Fruit fly (Drosophila melanogaster) whole organism, embryonic: Measurements from ENCODE around the gene CG12020.
A peak's percentile ranks its signal among the peaks of the same experiment; 100 is the strongest.

Experiments used
- Ada2b ChIP-seq: fragments of 200-800 bp; sonication (Bioruptor generic); IDR thresholded peaks from 2 replicates; pipeline ENCODE4 v1.3.6; 2022; ENCODE audit warnings: missing biosample characterization, missing genetic modification characterization
- BtbVII ChIP-seq: fragments of 200-800 bp; sonication (Bioruptor generic); optimal IDR thresholded peaks from 3 replicates; lab custom pipeline; 2017; ENCODE audit warnings: missing biosample characterization, mild to moderate bottlenecking, missing genetic modification characterization
- Bteb2 ChIP-seq: fragments of 200-800 bp; sonication (Bioruptor generic); optimal IDR thresholded peaks from 2 replicates; lab custom pipeline; 2016; ENCODE audit warnings: missing biosample characterization, missing genetic modification characterization
- CG10274 ChIP-seq: fragments of 200-800 bp; sonication (Bioruptor generic); optimal IDR thresholded peaks from 3 replicates; lab custom pipeline; 2017; ENCODE audit warnings: missing biosample characterization, mild to moderate bottlenecking, missing genetic modification characterization
- CG11560 ChIP-seq: fragments of 200-800 bp; sonication (Bioruptor generic); IDR thresholded peaks from 3 replicates; pipeline ENCODE4 v1.3.6; 2022; ENCODE audit warnings: missing biosample characterization, missing genetic modification characterization
- CG12104 ChIP-seq: fragments of 200-800 bp; sonication (Bioruptor generic); optimal IDR thresholded peaks from 3 replicates; lab custom pipeline; 2016; ENCODE audit warnings: missing biosample characterization, missing genetic modification characterization
- CG12744 ChIP-seq: fragments of 200-800 bp; sonication (Bioruptor generic); optimal IDR thresholded peaks from 2 replicates; lab custom pipeline; 2016; ENCODE audit warnings: missing biosample characterization, missing genetic modification characterization
- CG12769 ChIP-seq: fragments of 200-800 bp; sonication (Bioruptor generic); optimal IDR thresholded peaks from 2 replicates; lab custom pipeline; 2019; ENCODE audit warnings: missing biosample characterization, mild to moderate bottlenecking, missing genetic modification characterization, moderate library complexity
- CG14014 ChIP-seq: fragments of 200-800 bp; sonication (Bioruptor generic); IDR thresholded peaks from 2 replicates; pipeline ENCODE4 v1.3.6; 2022; ENCODE audit warnings: missing biosample characterization, missing genetic modification characterization
- CG14050 ChIP-seq: fragments of 200-800 bp; sonication (Bioruptor generic); IDR thresholded peaks from 3 replicates; pipeline ENCODE4 v1.3.6; 2022; ENCODE audit warnings: missing biosample characterization, missing genetic modification characterization
- CG1647 ChIP-seq: fragments of 200-800 bp; sonication (Bioruptor generic); optimal IDR thresholded peaks from 3 replicates; lab custom pipeline; 2016; ENCODE audit warnings: missing biosample characterization, missing genetic modification characterization
- CG17568 ChIP-seq: fragments of 200-800 bp; sonication (Bioruptor generic); optimal IDR thresholded peaks from 2 replicates; lab custom pipeline; 2018; ENCODE audit warnings: missing biosample characterization, mild to moderate bottlenecking, missing genetic modification characterization, moderate library complexity
- CG18011 ChIP-seq: fragments of 200-800 bp; sonication (Bioruptor generic); optimal IDR thresholded peaks from 2 replicates; lab custom pipeline; 2017; ENCODE audit warnings: missing biosample characterization, missing genetic modification characterization, mild to moderate bottlenecking, moderate library complexity, missing genotype
- CG32767 ChIP-seq: fragments of 200-800 bp; sonication (Bioruptor generic); IDR thresholded peaks from 2 replicates; pipeline ENCODE4 v1.3.6; 2022; ENCODE audit warnings: missing biosample characterization, missing genetic modification characterization
- CG8924 ChIP-seq: fragments of 200-800 bp; optimal IDR thresholded peaks from 3 replicates; lab custom pipeline; 2019; ENCODE audit warnings: missing biosample characterization, mild to moderate bottlenecking, missing genetic modification characterization, moderate library complexity
- CHES-1-like ChIP-seq: fragments of 200-800 bp; sonication (Bioruptor generic); optimal IDR thresholded peaks from 2 replicates; lab custom pipeline; 2016; ENCODE audit warnings: missing biosample characterization, missing genetic modification characterization
- D19B ChIP-seq: fragments of 200-800 bp; sonication (Bioruptor generic); optimal IDR thresholded peaks from 2 replicates; lab custom pipeline; 2017; ENCODE audit warnings: missing biosample characterization, mild to moderate bottlenecking, missing genetic modification characterization
- Hr78 ChIP-seq, 2 experiments: fragments of 200-800 bp in 1 of 2; fragments of >200 bp in 1 of 2; sonication (Bioruptor generic) in 1 of 2; optimal IDR thresholded peaks; 2 replicates each; lab custom pipeline; 2017 to 2019; ENCODE audit warnings: missing biosample characterization in 2 of 2, missing genetic modification characterization in 2 of 2, mild to moderate bottlenecking in 1 of 2, moderate library complexity in 1 of 2
- Lim3 ChIP-seq: fragments of 200-800 bp; sonication (Bioruptor generic); IDR thresholded peaks from 2 replicates; pipeline ENCODE4 v1.3.6; 2022; ENCODE audit warnings: missing biosample characterization, missing genetic modification characterization
- Taf1 ChIP-seq: fragments of 200-800 bp; sonication (Bioruptor generic); IDR thresholded peaks from 2 replicates; pipeline ENCODE4 v1.3.6; 2022; ENCODE audit warnings: missing biosample characterization, missing genetic modification characterization
- Vsx1 ChIP-seq: fragments of 200-800 bp; sonication (Bioruptor generic); optimal IDR thresholded peaks from 2 replicates; lab custom pipeline; 2017; ENCODE audit warnings: missing biosample characterization, mild to moderate bottlenecking, missing genetic modification characterization, missing genetic modification reagents
- Xbp1 ChIP-seq: fragments of 200-800 bp; sonication (Bioruptor generic); optimal IDR thresholded peaks from 3 replicates; lab custom pipeline; 2016; ENCODE audit warnings: missing biosample characterization, mild to moderate bottlenecking, missing genetic modification characterization
- YL-1 ChIP-seq: fragments of 200-800 bp; sonication (Bioruptor generic); optimal IDR thresholded peaks from 3 replicates; lab custom pipeline; 2017; ENCODE audit warnings: missing biosample characterization, mild to moderate bottlenecking, missing genetic modification characterization
- amos ChIP-seq: fragments of 200-800 bp; sonication (Bioruptor generic); IDR thresholded peaks from 2 replicates; pipeline ENCODE4 v1.3.6; 2022; ENCODE audit warnings: missing biosample characterization, missing genetic modification characterization; ENCODE audit not compliant: partially characterized antibody
- bbx ChIP-seq: fragments of 200-800 bp; sonication (Bioruptor generic); IDR thresholded peaks from 2 replicates; pipeline ENCODE4 v1.3.6; 2022; ENCODE audit warnings: missing biosample characterization, missing genetic modification characterization; ENCODE audit not compliant: partially characterized antibody
- br ChIP-seq: fragments of >200 bp; optimal IDR thresholded peaks from 2 replicates; lab custom pipeline; 2017
- btn ChIP-seq: fragments of 200-800 bp; sonication (Bioruptor generic); optimal IDR thresholded peaks from 2 replicates; lab custom pipeline; 2016; ENCODE audit warnings: missing biosample characterization, missing genetic modification characterization
- caup ChIP-seq: fragments of 200-800 bp; sonication (Bioruptor generic); optimal IDR thresholded peaks from 3 replicates; lab custom pipeline; 2017; ENCODE audit warnings: missing biosample characterization, mild to moderate bottlenecking, missing genetic modification characterization, moderate library complexity; ENCODE audit not compliant: severe bottlenecking
- chinmo ChIP-seq: fragments of 200-800 bp; sonication (Bioruptor generic); IDR thresholded peaks from 4 replicates; pipeline ENCODE4 v1.3.6; 2022; ENCODE audit warnings: missing biosample characterization, missing genetic modification characterization; ENCODE audit not compliant: partially characterized antibody
- croc ChIP-seq: fragments of 200-800 bp; sonication (Bioruptor generic); conservative IDR thresholded peaks from 3 replicates; pipeline ENCODE4 v1.3.6; 2022; ENCODE audit warnings: missing biosample characterization, missing genetic modification characterization
- cwo ChIP-seq: fragments of 200-800 bp; sonication (Bioruptor generic); optimal IDR thresholded peaks from 3 replicates; lab custom pipeline; 2017; ENCODE audit warnings: missing biosample characterization, missing genetic modification characterization, mild to moderate bottlenecking, moderate library complexity, missing genetic modification reagents
- danr ChIP-seq: fragments of 200-800 bp; sonication (Bioruptor generic); IDR thresholded peaks from 2 replicates; pipeline ENCODE4 v1.3.6; 2022; ENCODE audit warnings: missing biosample characterization, missing genetic modification characterization
- ewg ChIP-seq: fragments of 200-800 bp; sonication (Bioruptor generic); optimal IDR thresholded peaks from 3 replicates; lab custom pipeline; 2017; ENCODE audit warnings: mild to moderate bottlenecking, missing biosample characterization, missing genetic modification reagents, missing genetic modification characterization
- knrl ChIP-seq: fragments of 200-800 bp; sonication (Bioruptor generic); IDR thresholded peaks from 3 replicates; pipeline ENCODE4 v1.3.6; 2022; ENCODE audit warnings: missing biosample characterization, missing genetic modification characterization; ENCODE audit not compliant: partially characterized antibody
- mld ChIP-seq: fragments of 200-800 bp; sonication (Bioruptor generic); IDR thresholded peaks from 3 replicates; pipeline ENCODE4 v1.3.6; 2022; ENCODE audit warnings: missing biosample characterization, missing genetic modification characterization; ENCODE audit not compliant: partially characterized antibody
- odd ChIP-seq: fragments of 200-800 bp; sonication (Bioruptor generic); optimal IDR thresholded peaks from 2 replicates; lab custom pipeline; 2017; ENCODE audit warnings: missing biosample characterization, mild to moderate bottlenecking, missing genetic modification characterization
- p53 ChIP-seq: fragments of 200-800 bp; sonication (Bioruptor generic); optimal IDR thresholded peaks from 2 replicates; lab custom pipeline; 2016; ENCODE audit warnings: missing biosample characterization, missing genetic modification characterization
- prd ChIP-seq, 3 experiments: fragments of >200 bp in 2 of 3; fragments of 200-800 bp in 1 of 3; sonication (Bioruptor generic) in 1 of 3; optimal IDR thresholded peaks in 2 of 3; IDR thresholded peaks in 1 of 3; 2 replicates in 2 of 3; 3 replicates in 1 of 3; pipeline versions ENCODE4 v1.3.6 to Lab custom; 2017 to 2022; ENCODE audit warnings: missing biosample characterization in 1 of 3, missing genetic modification characterization in 1 of 3
- ro ChIP-seq: fragments of 200-800 bp; sonication (Bioruptor generic); IDR thresholded peaks from 2 replicates; pipeline ENCODE4 v1.3.6; 2022; ENCODE audit warnings: missing biosample characterization, missing genetic modification characterization
- salm ChIP-seq: fragments of 200-800 bp; sonication (Bioruptor generic); optimal IDR thresholded peaks from 2 replicates; lab custom pipeline; 2018; ENCODE audit warnings: missing biosample characterization, mild to moderate bottlenecking, missing genetic modification characterization
- scrt ChIP-seq: fragments of 200-800 bp; sonication (Bioruptor generic); optimal IDR thresholded peaks from 2 replicates; lab custom pipeline; 2018; ENCODE audit warnings: missing biosample characterization, mild to moderate bottlenecking, missing genetic modification characterization, moderate library complexity
- sima ChIP-seq: fragments of 200-800 bp; sonication (Bioruptor generic); optimal IDR thresholded peaks from 2 replicates; lab custom pipeline; 2016; ENCODE audit warnings: missing biosample characterization, missing genetic modification characterization
- slbo ChIP-seq: fragments of 200-800 bp; sonication (Bioruptor generic); IDR thresholded peaks from 2 replicates; pipeline ENCODE4 v1.3.6; 2022; ENCODE audit warnings: missing biosample characterization, missing genetic modification characterization
- sqz ChIP-seq: fragments of 200-800 bp; sonication (Bioruptor generic); optimal IDR thresholded peaks from 3 replicates; lab custom pipeline; 2018; ENCODE audit warnings: missing biosample characterization, mild to moderate bottlenecking, missing genetic modification characterization
- stc ChIP-seq: fragments of 200-800 bp; sonication (Bioruptor generic); IDR thresholded peaks from 2 replicates; pipeline ENCODE4 v1.3.6; 2022; ENCODE audit warnings: missing biosample characterization, missing genetic modification characterization
- trem ChIP-seq: fragments of 200-800 bp; optimal IDR thresholded peaks from 3 replicates; lab custom pipeline; 2019; ENCODE audit warnings: missing biosample characterization, mild to moderate bottlenecking, missing genetic modification characterization, moderate library complexity
- tx ChIP-seq: fragments of 200-800 bp; sonication (Bioruptor generic); optimal IDR thresholded peaks from 2 replicates; lab custom pipeline; 2016; ENCODE audit warnings: missing biosample characterization, missing genetic modification characterization
- zen2 ChIP-seq: fragments of 200-800 bp; sonication (Bioruptor generic); IDR thresholded peaks from 3 replicates; pipeline ENCODE4 v1.3.6; 2022; ENCODE audit warnings: missing biosample characterization, missing genetic modification characterization; ENCODE audit not compliant: partially characterized antibody

The CG12020 gene

dm6 chr3L:1794164-1794942 lies 2.8 kb upstream of the CG12020 start (continued):
- peak; percentile 14 for TF ChIP-seq CG12104 (GFP tag; lab: Kevin White, UChicago)
- TF ChIP-seq slbo (GFP tag; lab: Robert Waterston, UW): no peak
- no peak for TF ChIP-seq Ada2b (GFP tag; lab: Robert Waterston, UW)
- peak; percentile 32 for TF ChIP-seq CHES-1-like (GFP tag; lab: Kevin White, UChicago)
- no peak for TF ChIP-seq CG1647 (GFP tag; lab: Kevin White, UChicago)
- no peak for TF ChIP-seq zen2 (GFP tag; lab: Robert Waterston, UW)
- no peak for TF ChIP-seq croc (GFP tag; lab: Robert Waterston, UW)
- no peak for TF ChIP-seq odd (GFP tag; lab: Kevin White, UChicago)
- no peak for TF ChIP-seq CG12744
- TF ChIP-seq sqz: peak; percentile 92
- TF ChIP-seq stc (GFP tag; lab: Robert Waterston, UW): no peak
- no peak for TF ChIP-seq CG14050 (GFP tag; lab: Robert Waterston, UW)
- TF ChIP-seq CG14014 (GFP tag; lab: Robert Waterston, UW): peak; percentile 44; the same call in 1 of the 2 replicates
- TF ChIP-seq ro: no peak
- TF ChIP-seq CG10274 (GFP tag; lab: Kevin White, UChicago): no peak
- TF ChIP-seq ewg (GFP tag; lab: Kevin White, UChicago): no peak
- no peak for TF ChIP-seq CG18011 (GFP tag; lab: Kevin White, UChicago)
- peak; percentile 11; the same call in 1 of the 2 replicates for TF ChIP-seq CG32767 (GFP tag; lab: Robert Waterston, UW)
- peak; percentile 62 for TF ChIP-seq scrt
- TF ChIP-seq D19B (GFP tag; lab: Kevin White, UChicago): no peak
- peak; percentile 81 for TF ChIP-seq caup
- TF ChIP-seq btn (GFP tag; lab: Kevin White, UChicago): no peak
- TF ChIP-seq danr (GFP tag; lab: Robert Waterston, UW): no peak
- no peak; the same call in 1 of the 2 replicates for TF ChIP-seq amos (GFP tag; lab: Robert Waterston, UW)
- TF ChIP-seq Bteb2 (GFP tag; lab: Kevin White, UChicago): no peak
- TF ChIP-seq CG17568 (GFP tag; lab: Kevin White, UChicago): no peak
- TF ChIP-seq YL-1 (GFP tag; lab: Kevin White, UChicago): peak; percentile 16
- TF ChIP-seq chinmo (GFP tag; lab: Robert Waterston, UW): peak; percentile 98
- TF ChIP-seq salm: peak; percentile 52
- no peak for TF ChIP-seq br (lab: Kevin White, UChicago)
- peak; percentile 36 for TF ChIP-seq CG8924 (tag; lab: Kevin White, UChicago)
- TF ChIP-seq sima (GFP tag; lab: Kevin White, UChicago): no peak
- TF ChIP-seq Taf1 (GFP tag; lab: Robert Waterston, UW): no peak
- peak; percentile 35; the same call in 1 of the 2 replicates for TF ChIP-seq bbx (GFP tag; lab: Robert Waterston, UW)
- TF ChIP-seq BtbVII (GFP tag; lab: Kevin White, UChicago): peak; percentile 79
- TF ChIP-seq CG12769 (tag; lab: Kevin White, UChicago): no peak
- TF ChIP-seq tx: no peak
- peak; percentile 10 for TF ChIP-seq cwo (GFP tag; lab: Kevin White, UChicago)
- no peak for TF ChIP-seq mld (GFP tag; lab: Robert Waterston, UW)
- TF ChIP-seq Hr78 (GFP tag; optimal IDR thresholded peaks at IDR 0.05; lab: Kevin White, UChicago): peak in 1 of 2 experiments; percentile 71
- TF ChIP-seq CG11560 (tag; lab: Robert Waterston, UW): no peak
- no peak for TF ChIP-seq Xbp1 (GFP tag; lab: Kevin White, UChicago)
- no peak for TF ChIP-seq p53 (GFP tag; lab: Kevin White, UChicago)
- TF ChIP-seq prd (optimal IDR thresholded peaks at IDR 0.05; lab: Kevin White, UChicago): no peak
- TF ChIP-seq prd (GFP tag; IDR thresholded peaks at IDR 0.05; lab: Robert Waterston, UW): no peak
- TF ChIP-seq Vsx1 (GFP tag; lab: Kevin White, UChicago): peak; percentile 95
- TF ChIP-seq knrl: peak; percentile 36; the same call in 1 of the 3 replicates
- TF ChIP-seq Lim3: no peak
- no peak for TF ChIP-seq trem (tag; lab: Kevin White, UChicago)
